Fruit fly (Drosophila melanogaster) whole organism, embryonic: Measurements from ENCODE around the gene Ugt316A1.
A peak's percentile ranks its signal among the peaks of the same experiment; 100 is the strongest.

ENCODE experiments used
- CG10147 ChIP-seq: fragments of 200-800 bp; sonication (Bioruptor generic); optimal IDR thresholded peaks from 2 replicates; lab custom pipeline; 2019; ENCODE audit warnings: missing biosample characterization, mild to moderate bottlenecking, missing genetic modification characterization, moderate library complexity
- CG10209 ChIP-seq: fragments of 200-800 bp; sonication (Bioruptor generic); optimal IDR thresholded peaks from 3 replicates; lab custom pipeline; 2017; ENCODE audit warnings: missing biosample characterization, mild to moderate bottlenecking, missing genetic modification characterization, missing genetic modification reagents
- CG10274 ChIP-seq: fragments of 200-800 bp; sonication (Bioruptor generic); optimal IDR thresholded peaks from 3 replicates; lab custom pipeline; 2017; ENCODE audit warnings: missing biosample characterization, mild to moderate bottlenecking, missing genetic modification characterization
- CG10979 ChIP-seq: fragments of 200-800 bp; sonication (Bioruptor generic); optimal IDR thresholded peaks from 2 replicates; lab custom pipeline; 2018; ENCODE audit warnings: missing biosample characterization, mild to moderate bottlenecking, missing genetic modification characterization, moderate library complexity
- CG11398 ChIP-seq: fragments of 200-800 bp; sonication (Bioruptor generic); optimal IDR thresholded peaks from 2 replicates; lab custom pipeline; 2016; ENCODE audit warnings: missing biosample characterization, missing genetic modification characterization
- CG11723 ChIP-seq: fragments of 200-800 bp; sonication (Bioruptor generic); optimal IDR thresholded peaks from 2 replicates; lab custom pipeline; 2017; ENCODE audit warnings: missing biosample characterization, mild to moderate bottlenecking, missing genetic modification characterization
- CG12071 ChIP-seq: fragments of 200-800 bp; sonication (Bioruptor generic); optimal IDR thresholded peaks from 3 replicates; lab custom pipeline; 2018; ENCODE audit warnings: missing biosample characterization, mild to moderate bottlenecking, missing genetic modification characterization
- CG14050 ChIP-seq: fragments of 200-800 bp; sonication (Bioruptor generic); IDR thresholded peaks from 3 replicates; pipeline ENCODE4 v1.3.6; 2022; ENCODE audit warnings: missing biosample characterization, missing genetic modification characterization
- CG14860 ChIP-seq: fragments of 200-800 bp; sonication (Bioruptor generic); IDR thresholded peaks from 3 replicates; pipeline ENCODE4 v1.3.6; 2022; ENCODE audit warnings: missing biosample characterization, missing genetic modification characterization; ENCODE audit not compliant: partially characterized antibody
- CG1529 ChIP-seq: fragments of 200-800 bp; sonication (Bioruptor generic); optimal IDR thresholded peaks from 3 replicates; lab custom pipeline; 2018; ENCODE audit warnings: missing biosample characterization, missing genetic modification characterization
- CG15601 ChIP-seq: fragments of 200-800 bp; sonication (Bioruptor generic); optimal IDR thresholded peaks from 3 replicates; lab custom pipeline; 2019; ENCODE audit warnings: missing biosample characterization, mild to moderate bottlenecking, missing genetic modification characterization, moderate library complexity
- CG1647 ChIP-seq: fragments of 200-800 bp; sonication (Bioruptor generic); optimal IDR thresholded peaks from 3 replicates; lab custom pipeline; 2016; ENCODE audit warnings: missing biosample characterization, missing genetic modification characterization
- CG18619 ChIP-seq: fragments of 200-800 bp; sonication (Bioruptor generic); optimal IDR thresholded peaks from 3 replicates; lab custom pipeline; 2017; ENCODE audit warnings: missing biosample characterization, mild to moderate bottlenecking, missing genetic modification characterization
- CG2202 ChIP-seq: fragments of 200-800 bp; sonication (Bioruptor generic); optimal IDR thresholded peaks from 2 replicates; lab custom pipeline; 2018; ENCODE audit warnings: missing biosample characterization, mild to moderate bottlenecking, missing genetic modification characterization
- CG30020 ChIP-seq: fragments of 200-800 bp; optimal IDR thresholded peaks from 2 replicates; lab custom pipeline; 2019; ENCODE audit warnings: missing biosample characterization, mild to moderate bottlenecking, missing genetic modification characterization, moderate library complexity
- CG3726 ChIP-seq: fragments of 200-800 bp; sonication (Bioruptor generic); IDR thresholded peaks from 3 replicates; pipeline ENCODE4, ENCODE4 v1.3.6; 2022; ENCODE audit warnings: missing biosample characterization, missing genetic modification characterization
- CG6813 ChIP-seq: fragments of 200-800 bp; sonication (Bioruptor generic); optimal IDR thresholded peaks from 2 replicates; lab custom pipeline; 2017; ENCODE audit warnings: missing biosample characterization, missing genetic modification characterization, mild to moderate bottlenecking, moderate library complexity, missing genetic modification reagents
- CG7372 ChIP-seq: fragments of 200-800 bp; sonication (Bioruptor generic); IDR thresholded peaks from 2 replicates; pipeline ENCODE4 v1.3.6; 2022; ENCODE audit warnings: missing biosample characterization, missing genetic modification characterization
- CG7786 ChIP-seq: fragments of 200-800 bp; sonication (Bioruptor generic); optimal IDR thresholded peaks from 2 replicates; lab custom pipeline; 2016; ENCODE audit warnings: missing biosample characterization, missing genetic modification characterization
- CG8388 ChIP-seq: fragments of 200-800 bp; sonication (Bioruptor generic); optimal IDR thresholded peaks from 2 replicates; lab custom pipeline; 2019; ENCODE audit warnings: missing biosample characterization, mild to moderate bottlenecking, missing genetic modification characterization, moderate library complexity
- CG9727 ChIP-seq: fragments of 200-800 bp; sonication (Bioruptor generic); optimal IDR thresholded peaks from 3 replicates; lab custom pipeline; 2017; ENCODE audit warnings: missing biosample characterization, mild to moderate bottlenecking, missing genetic modification characterization
- Deaf1 ChIP-seq: fragments of 200-800 bp; optimal IDR thresholded peaks from 3 replicates; lab custom pipeline; 2019; ENCODE audit warnings: missing biosample characterization, mild to moderate bottlenecking, missing genetic modification characterization, moderate library complexity
- Dfd ChIP-seq, 2 experiments: fragments of >200 bp; optimal IDR thresholded peaks; 2 replicates each; lab custom pipeline; 2017; ENCODE audit warnings: missing biosample characterization in 2 of 2, missing genetic modification characterization in 2 of 2
- Ets65A ChIP-seq: fragments of 200-800 bp; sonication (Bioruptor generic); peaks from one replicate; lab custom pipeline; 2016; ENCODE audit warnings: missing biosample characterization, missing genetic modification characterization
- Nf-YC ChIP-seq: fragments of 200-800 bp; optimal IDR thresholded peaks from 3 replicates; lab custom pipeline; 2019; ENCODE audit warnings: missing biosample characterization, mild to moderate bottlenecking, missing genetic modification characterization, moderate library complexity
- TFAM ChIP-seq: fragments of 200-800 bp; sonication (Bioruptor generic); optimal IDR thresholded peaks from 2 replicates; lab custom pipeline; 2017; ENCODE audit warnings: missing biosample characterization, missing genetic modification characterization, inconsistent platforms
- al ChIP-seq: fragments of 200-800 bp; sonication (Bioruptor generic); IDR thresholded peaks from 2 replicates; pipeline ENCODE4 v1.3.6; 2022; ENCODE audit warnings: missing biosample characterization, missing genetic modification characterization
- aop ChIP-seq: fragments of 200-800 bp; sonication (Bioruptor generic); IDR thresholded peaks from 2 replicates; pipeline ENCODE4 v1.3.6; 2022; ENCODE audit warnings: missing biosample characterization, missing genetic modification characterization
- ara ChIP-seq: fragments of 200-800 bp; sonication (Bioruptor generic); IDR thresholded peaks from 2 replicates; pipeline ENCODE4 v1.3.6; 2022; ENCODE audit warnings: missing biosample characterization, missing genetic modification characterization
- br ChIP-seq: fragments of >200 bp; optimal IDR thresholded peaks from 2 replicates; lab custom pipeline; 2017
- crc ChIP-seq: fragments of 200-800 bp; sonication (Bioruptor generic); optimal IDR thresholded peaks from 2 replicates; lab custom pipeline; 2016; ENCODE audit warnings: missing biosample characterization, missing genetic modification characterization
- disco-r ChIP-seq: fragments of 200-800 bp; sonication (Bioruptor generic); optimal IDR thresholded peaks from 2 replicates; lab custom pipeline; 2016; ENCODE audit warnings: missing biosample characterization, missing genetic modification characterization
- en ChIP-seq: fragments of 200-800 bp; sonication (Bioruptor generic); optimal IDR thresholded peaks from 2 replicates; lab custom pipeline; 2016; ENCODE audit warnings: missing biosample characterization, missing genetic modification characterization
- eve ChIP-seq, 2 experiments: fragments of >200 bp; optimal IDR thresholded peaks; 2 replicates each; lab custom pipeline; 2017; ENCODE audit warnings: missing biosample characterization in 2 of 2, missing genetic modification characterization in 2 of 2
- fd3F ChIP-seq: fragments of 200-800 bp; sonication (Bioruptor generic); optimal IDR thresholded peaks from 2 replicates; lab custom pipeline; 2018; ENCODE audit warnings: missing biosample characterization, mild to moderate bottlenecking, missing genetic modification characterization, moderate library complexity
- grau ChIP-seq: fragments of 200-800 bp; optimal IDR thresholded peaks from 3 replicates; lab custom pipeline; 2019; ENCODE audit warnings: missing biosample characterization, mild to moderate bottlenecking, missing genetic modification characterization, moderate library complexity
- gsb ChIP-seq: fragments of 200-800 bp; sonication (Bioruptor generic); IDR thresholded peaks from 2 replicates; pipeline ENCODE4 v1.3.6; 2022; ENCODE audit warnings: missing biosample characterization, missing genetic modification characterization
- hth ChIP-seq: fragments of >200 bp; optimal IDR thresholded peaks from 2 replicates; lab custom pipeline; 2017; ENCODE audit warnings: inconsistent platforms
- inv ChIP-seq: fragments of 200-800 bp; sonication (Bioruptor generic); IDR thresholded peaks from 2 replicates; pipeline ENCODE4 v1.3.6; 2022; ENCODE audit warnings: missing biosample characterization, missing genetic modification characterization; ENCODE audit not compliant: partially characterized antibody
- lilli ChIP-seq: fragments of 200-800 bp; sonication (Bioruptor generic); optimal IDR thresholded peaks from 3 replicates; lab custom pipeline; 2016; ENCODE audit warnings: missing biosample characterization, missing genetic modification characterization
- nmo ChIP-seq: fragments of 200-800 bp; sonication (Bioruptor generic); optimal IDR thresholded peaks from 2 replicates; lab custom pipeline; 2018; ENCODE audit warnings: missing biosample characterization, mild to moderate bottlenecking, missing genetic modification characterization, moderate library complexity
- oc ChIP-seq: fragments of 200-800 bp; sonication (Bioruptor generic); optimal IDR thresholded peaks from 2 replicates; lab custom pipeline; 2018; ENCODE audit warnings: missing biosample characterization, mild to moderate bottlenecking, missing genetic modification characterization, moderate library complexity
- pb ChIP-seq: fragments of 200-800 bp; sonication (Bioruptor generic); optimal IDR thresholded peaks from 3 replicates; lab custom pipeline; 2016; ENCODE audit warnings: missing biosample characterization, missing genetic modification characterization
- pnt ChIP-seq: fragments of 200-800 bp; sonication (Bioruptor generic); optimal IDR thresholded peaks from 3 replicates; lab custom pipeline; 2016; ENCODE audit warnings: missing biosample characterization, missing genetic modification characterization
- ranshi ChIP-seq: fragments of 200-800 bp; sonication (Bioruptor generic); IDR thresholded peaks from 2 replicates; pipeline ENCODE4 v1.3.6; 2022; ENCODE audit warnings: missing biosample characterization, missing genetic modification characterization
- slp2 ChIP-seq: fragments of 200-800 bp; sonication (Bioruptor generic); optimal IDR thresholded peaks from 2 replicates; lab custom pipeline; 2016; ENCODE audit warnings: missing biosample characterization, missing genetic modification characterization
- sna ChIP-seq: fragments of 200-800 bp; sonication (Bioruptor generic); IDR thresholded peaks from 2 replicates; pipeline ENCODE4 v1.3.6; 2022; ENCODE audit warnings: missing biosample characterization, missing genetic modification characterization; ENCODE audit not compliant: partially characterized antibody
- so ChIP-seq: fragments of 200-800 bp; sonication (Bioruptor generic); IDR thresholded peaks from 3 replicates; pipeline ENCODE4 v1.3.6; 2022; ENCODE audit warnings: missing biosample characterization, missing genetic modification characterization
- sob ChIP-seq: fragments of 200-800 bp; sonication (Bioruptor generic); IDR thresholded peaks from 2 replicates; pipeline ENCODE4 v1.3.6; 2022; ENCODE audit warnings: missing biosample characterization, missing genetic modification characterization
- tap ChIP-seq: fragments of 200-800 bp; optimal IDR thresholded peaks from 3 replicates; lab custom pipeline; 2019; ENCODE audit warnings: missing biosample characterization, mild to moderate bottlenecking, missing genetic modification characterization, moderate library complexity
- vfl ChIP-seq: fragments of 200-800 bp; sonication (Bioruptor generic); optimal IDR thresholded peaks from 2 replicates; lab custom pipeline; 2016; ENCODE audit warnings: missing biosample characterization, missing genetic modification characterization
- vvl ChIP-seq: fragments of 200-800 bp; sonication (Bioruptor generic); IDR thresholded peaks from 2 replicates; pipeline ENCODE4 v1.3.6; 2022; ENCODE audit warnings: missing biosample characterization, missing genetic modification characterization
- yki ChIP-seq: fragments of >200 bp; optimal IDR thresholded peaks from 3 replicates; lab custom pipeline; 2018

The Ugt316A1 gene

dm6 chr3L:19018440-19018839 lies 44.2 kb downstream of the Ugt316A1 start (continued):
- no peak for TF ChIP-seq CG10274 (GFP tag; lab: Kevin White, UChicago)
- no peak for TF ChIP-seq CG3726 (GFP tag; lab: Robert Waterston, UW)
- TF ChIP-seq Nf-YC (tag; lab: Kevin White, UChicago): no peak
- TF ChIP-seq TFAM: no peak
- TF ChIP-seq CG1529 (GFP tag; lab: Kevin White, UChicago): peak; percentile 40
- no peak for TF ChIP-seq pb (GFP tag; lab: Kevin White, UChicago)
- TF ChIP-seq CG18619 (GFP tag; lab: Kevin White, UChicago): no peak
- no peak for TF ChIP-seq br (lab: Kevin White, UChicago)
- no peak for TF ChIP-seq CG10979 (tag; lab: Kevin White, UChicago)
- no peak for TF ChIP-seq CG10147
- no peak for TF ChIP-seq CG1647
- TF ChIP-seq Deaf1: no peak
- no peak for TF ChIP-seq CG9727
- no peak for TF ChIP-seq CG11723 (GFP tag; lab: Kevin White, UChicago)
- TF ChIP-seq Dfd (GFP tag; optimal IDR thresholded peaks at IDR 0.05; lab: Kevin White, UChicago): no peak
- TF ChIP-seq vfl (GFP tag; lab: Kevin White, UChicago): no peak
- TF ChIP-seq vvl (GFP tag; lab: Robert Waterston, UW): peak; percentile 51
- no peak for TF ChIP-seq yki (lab: Kevin White, UChicago)
- no peak for TF ChIP-seq tap
- no peak for TF ChIP-seq oc (tag; lab: Kevin White, UChicago)
- no peak for TF ChIP-seq pnt (GFP tag; lab: Kevin White, UChicago)
- no peak for TF ChIP-seq slp2 (GFP tag; lab: Kevin White, UChicago)
- no peak for TF ChIP-seq sna (GFP tag; lab: Robert Waterston, UW)
- TF ChIP-seq so (GFP tag; lab: Robert Waterston, UW): no peak
- no peak for TF ChIP-seq disco-r (GFP tag; lab: Kevin White, UChicago)
- no peak for TF ChIP-seq crc (GFP tag; lab: Kevin White, UChicago)
- no peak for TF ChIP-seq hth
- no peak for TF ChIP-seq CG6813 (GFP tag; lab: Kevin White, UChicago)
- no peak for TF ChIP-seq CG14050 (GFP tag; lab: Robert Waterston, UW)
- no peak for TF ChIP-seq CG10209 (GFP tag; lab: Kevin White, UChicago)
- TF ChIP-seq CG15601 (tag; lab: Kevin White, UChicago): no peak
- TF ChIP-seq inv (GFP tag; lab: Robert Waterston, UW): no peak
- no peak for TF ChIP-seq ara (GFP tag; lab: Robert Waterston, UW)
- peak; percentile 69 for TF ChIP-seq Ets65A (GFP tag; lab: Kevin White, UChicago)
- TF ChIP-seq sob (GFP tag; lab: Robert Waterston, UW): no peak
- 0 out of 2 replicates have a peak, but pooled peaks have one; percentile 33 for TF ChIP-seq aop (GFP tag; lab: Robert Waterston, UW)
- TF ChIP-seq CG11398 (GFP tag; lab: Kevin White, UChicago): no peak
- peak; percentile 39; the same call in 1 of the 2 replicates for TF ChIP-seq CG7372 (GFP tag; lab: Robert Waterston, UW)
- no peak for TF ChIP-seq CG7786 (GFP tag; lab: Kevin White, UChicago)
- no peak for TF ChIP-seq lilli (GFP tag; lab: Kevin White, UChicago)
- TF ChIP-seq fd3F: no peak
- no peak for TF ChIP-seq CG2202 (tag; lab: Kevin White, UChicago)
- TF ChIP-seq CG30020 (tag; lab: Kevin White, UChicago): no peak
- no peak for TF ChIP-seq eve (GFP tag; optimal IDR thresholded peaks at IDR 0.05; lab: Kevin White, UChicago)
- peak; percentile 23; the same call in 1 of the 2 replicates for TF ChIP-seq ranshi (GFP tag; lab: Robert Waterston, UW)
- TF ChIP-seq al: 0 out of 2 replicates have a peak, but pooled peaks have one; percentile 16
- TF ChIP-seq en: no peak
- TF ChIP-seq CG14860 (GFP tag; lab: Robert Waterston, UW): no peak
- TF ChIP-seq gsb (GFP tag; lab: Robert Waterston, UW): no peak
- no peak for TF ChIP-seq CG8388
- TF ChIP-seq CG12071 (GFP tag; lab: Kevin White, UChicago): no peak
- no peak for TF ChIP-seq grau (tag; lab: Kevin White, UChicago)
- TF ChIP-seq nmo (GFP tag; lab: Kevin White, UChicago): no peak
